Fruit fly (Drosophila melanogaster) S2 (cell line): ENCODE measurements around the gene Sgs1.

Source experiments
- CG8478 ChIP-seq: fragments of >200 bp; optimal IDR thresholded peaks from 2 replicates; lab custom pipeline; 2018
- CTCF ChIP-seq, 2 experiments: fragments of >200 bp; optimal IDR thresholded peaks; 2 replicates each; lab custom pipeline; 2018

dm6 chr2L:4973731-4974415, 36.7 kb downstream of the Sgs1 start, which contains the start of gene mRpL28:
- TF ChIP-seq CG8478 (lab: Kevin White, UChicago) (no peak), CTCF (optimal IDR thresholded peaks at IDR 0.05; lab: Kevin White, UChicago) (no peak)
